Fruit fly (Drosophila melanogaster) whole organism, adult: Measurements from ENCODE around the gene sinu.

ENCODE experiments used
- CG11617 ChIP-seq: fragments of 200-800 bp; sonication (Bioruptor generic); optimal IDR thresholded peaks from 2 replicates; lab custom pipeline; 2017; ENCODE audit warnings: mild to moderate bottlenecking, missing biosample characterization, missing genetic modification reagents, missing genetic modification characterization
- CG12768 ChIP-seq: fragments of 200-800 bp; sonication (Bioruptor generic); optimal IDR thresholded peaks from 2 replicates; lab custom pipeline; 2017; ENCODE audit warnings: missing biosample characterization, missing genetic modification characterization, mild to moderate bottlenecking, moderate library complexity, missing genetic modification reagents
- CG14711 ChIP-seq: fragments of 200-800 bp; sonication (Bioruptor generic); optimal IDR thresholded peaks from 2 replicates; lab custom pipeline; 2018; ENCODE audit warnings: missing biosample characterization, mild to moderate bottlenecking, missing genetic modification characterization, moderate library complexity
- CG1620 ChIP-seq: fragments of 200-800 bp; sonication (Bioruptor generic); optimal IDR thresholded peaks from 2 replicates; lab custom pipeline; 2016; ENCODE audit warnings: missing biosample characterization, missing genetic modification characterization
- CG33017 ChIP-seq: fragments of 200-800 bp; sonication (Bioruptor generic); optimal IDR thresholded peaks from 2 replicates; lab custom pipeline; 2018; ENCODE audit warnings: missing biosample characterization, mild to moderate bottlenecking, missing genetic modification characterization, moderate library complexity
- CG5204 ChIP-seq: fragments of 200-800 bp; sonication (Bioruptor generic); optimal IDR thresholded peaks from 2 replicates; lab custom pipeline; 2016; ENCODE audit warnings: missing biosample characterization, missing genetic modification characterization
- CG7045 ChIP-seq: fragments of 200-800 bp; sonication (Bioruptor generic); optimal IDR thresholded peaks from 2 replicates; lab custom pipeline; 2017; ENCODE audit warnings: missing biosample characterization, mild to moderate bottlenecking, missing genetic modification characterization
- Hr96 ChIP-seq: fragments of 200-800 bp; sonication (Bioruptor generic); optimal IDR thresholded peaks from 2 replicates; lab custom pipeline; 2016; ENCODE audit warnings: missing biosample characterization, missing genetic modification characterization
- Mnt ChIP-seq: fragments of 200-800 bp; sonication (Bioruptor generic); optimal IDR thresholded peaks from 2 replicates; lab custom pipeline; 2016; ENCODE audit warnings: missing biosample characterization, mild to moderate bottlenecking, missing genetic modification characterization
- cnc ChIP-seq, 2 experiments: fragments of >200 bp; optimal IDR thresholded peaks; 2 replicates each; lab custom pipeline; 2017
- kay ChIP-seq: fragments of 200-800 bp; sonication (Bioruptor generic); peaks from one replicate; lab custom pipeline; 2016; ENCODE audit warnings: missing biosample characterization, missing genetic modification characterization, borderline replicate concordance
- pad ChIP-seq: fragments of 200-800 bp; sonication (Bioruptor generic); optimal IDR thresholded peaks from 3 replicates; lab custom pipeline; 2017; ENCODE audit warnings: missing biosample characterization, missing genetic modification characterization, mild to moderate bottlenecking, moderate library complexity, missing genetic modification reagents
- tj ChIP-seq: fragments of 200-800 bp; sonication (Bioruptor generic); optimal IDR thresholded peaks from 3 replicates; lab custom pipeline; 2017; ENCODE audit warnings: missing biosample characterization, mild to moderate bottlenecking, missing genetic modification characterization, moderate library complexity
- toe ChIP-seq: fragments of 200-800 bp; sonication (Bioruptor generic); optimal IDR thresholded peaks from 2 replicates; lab custom pipeline; 2016; ENCODE audit warnings: missing biosample characterization, missing genetic modification characterization

- TF ChIP-seq Hr96 (GFP tag; lab: Kevin White, UChicago) (no peak), CG12768 (GFP tag; lab: Kevin White, UChicago) (no peak), toe (no peak), pad (GFP tag; lab: Kevin White, UChicago) (no peak), CG1620 (GFP tag; lab: Kevin White, UChicago) (no peak), tj (peak; percentile 91), CG11617 (GFP tag; lab: Kevin White, UChicago) (no peak), CG14711 (no peak), CG33017 (no peak), Mnt (GFP tag; lab: Kevin White, UChicago) (no peak), kay (GFP tag; lab: Kevin White, UChicago) (no peak), cnc (optimal IDR thresholded peaks at IDR 0.05; lab: Kevin White, UChicago) (no peak), CG5204 (no peak), CG7045 (GFP tag; lab: Kevin White, UChicago) (no peak)
Observed at dm6 chr3L:5592437-5592836, 31.0 kb upstream of the sinu start, which contains the start of gene spo.
